Worm (Caenorhabditis elegans) whole organism, L4 larva: ENCODE data around the gene gst-35.
"Not testable (repeated sequence)": the region's sequence is repeated elsewhere in the genome, so short reads cannot be mapped to it uniquely, and the experiment has no call there.

Experiments used
- arid-1 ChIP-seq: fragments of 200-800 bp; sonication (Bioruptor generic); conservative IDR thresholded peaks from 2 replicates; pipeline ENCODE4 v1.3.6; 2022; ENCODE audit warnings: missing genetic modification reagents, missing genetic modification characterization, missing compliant biosample characterization
- attf-4 ChIP-seq: sonication (generic microtip); optimal IDR thresholded peaks from 3 replicates; lab custom pipeline; 2017; ENCODE audit warnings: missing biosample characterization, missing genetic modification characterization
- ceh-28 ChIP-seq: fragments of 150-350 bp; optimal IDR thresholded peaks from 2 replicates; lab custom pipeline; 2014; ENCODE audit warnings: missing biosample characterization, missing genetic modification reagents, missing genetic modification characterization
- ces-1 ChIP-seq: fragments of 150-350 bp; sonication (generic microtip); optimal IDR thresholded peaks from 4 replicates; lab custom pipeline; 2014; ENCODE audit warnings: missing biosample characterization, missing genetic modification reagents, missing genetic modification characterization
- cey-2 ChIP-seq: sonication (generic microtip); optimal IDR thresholded peaks from 3 replicates; lab custom pipeline; 2017; ENCODE audit warnings: missing genetic modification characterization, mild to moderate bottlenecking, missing compliant biosample characterization, antibody characterized with exemption, borderline replicate concordance; ENCODE audit not compliant: insufficient read depth
- ctbp-1 ChIP-seq: fragments of 200-800 bp; sonication (Bioruptor generic); IDR thresholded peaks from 2 replicates; pipeline ENCODE4 v1.3.6; 2022; ENCODE audit warnings: missing genetic modification reagents, missing genetic modification characterization, missing compliant biosample characterization
- daf-12 ChIP-seq: fragments of 150-350 bp; optimal IDR thresholded peaks from 2 replicates; lab custom pipeline; 2014; ENCODE audit warnings: missing biosample characterization, missing genetic modification reagents, missing genetic modification characterization
- dpl-1 ChIP-seq: fragments of 150-350 bp; optimal IDR thresholded peaks from 2 replicates; lab custom pipeline; 2014; ENCODE audit warnings: missing biosample characterization, missing genetic modification reagents, missing genetic modification characterization
- egl-27 ChIP-seq: sonication (generic microtip); optimal IDR thresholded peaks from 3 replicates; lab custom pipeline; 2017; ENCODE audit warnings: missing biosample characterization, missing genetic modification reagents, missing genetic modification characterization
- lin-1 ChIP-seq: fragments of 200-800 bp; sonication (Bioruptor generic); IDR thresholded peaks from 2 replicates; pipeline ENCODE4 v1.3.6; 2022; ENCODE audit warnings: missing genetic modification reagents, missing genetic modification characterization, missing compliant biosample characterization
- lir-3 ChIP-seq: sonication (generic microtip); optimal IDR thresholded peaks from 2 replicates; lab custom pipeline; 2016; ENCODE audit warnings: mild to moderate bottlenecking, missing genetic modification characterization, missing compliant biosample characterization
- php-3 ChIP-seq: fragments of 200-800 bp; sonication (Bioruptor generic); IDR thresholded peaks from 2 replicates; pipeline ENCODE4 v1.3.6; 2022; ENCODE audit warnings: missing genetic modification reagents, missing genetic modification characterization, missing compliant biosample characterization
- snpc-4 ChIP-seq: fragments of 150-350 bp; optimal IDR thresholded peaks from 2 replicates; lab custom pipeline; 2014; ENCODE audit warnings: missing biosample characterization, missing genetic modification characterization
- tra-1 ChIP-seq: fragments of 200-800 bp; sonication (Bioruptor generic); IDR thresholded peaks from 2 replicates; pipeline ENCODE4 v1.3.6; 2022; ENCODE audit warnings: missing genetic modification reagents, missing genetic modification characterization, missing compliant biosample characterization
- unc-62 ChIP-seq, 3 experiments: fragments of 150-350 bp in 1 of 3; sonication (generic microtip); optimal IDR thresholded peaks in 2 of 3; peaks in 1 of 3; 1 replicate in 1 of 3; 2 replicates in 2 of 3; lab custom pipeline; 2014 to 2017; ENCODE audit warnings: missing biosample characterization in 3 of 3, missing genetic modification characterization in 3 of 3, missing genetic modification reagents in 3 of 3, missing genotype in 1 of 3
- vab-7 ChIP-seq: fragments of 200-800 bp; sonication (Bioruptor generic); IDR thresholded peaks from 2 replicates; pipeline ENCODE4 v1.3.6; 2022; ENCODE audit warnings: missing genetic modification reagents, missing genetic modification characterization, missing compliant biosample characterization
- zag-1 ChIP-seq: fragments of 150-350 bp; optimal IDR thresholded peaks from 2 replicates; lab custom pipeline; 2014; ENCODE audit warnings: missing biosample characterization, missing genetic modification characterization
- zfp-2 ChIP-seq: sonication (generic microtip); optimal IDR thresholded peaks from 2 replicates; lab custom pipeline; 2016; ENCODE audit warnings: mild to moderate bottlenecking, missing genetic modification characterization, missing compliant biosample characterization
- zip-11 ChIP-seq: fragments of 200-800 bp; sonication (Bioruptor generic); IDR thresholded peaks from 2 replicates; pipeline ENCODE4 v1.3.6; 2022; ENCODE audit warnings: missing genetic modification characterization, missing compliant biosample characterization

gst-35 gene

DNA sequence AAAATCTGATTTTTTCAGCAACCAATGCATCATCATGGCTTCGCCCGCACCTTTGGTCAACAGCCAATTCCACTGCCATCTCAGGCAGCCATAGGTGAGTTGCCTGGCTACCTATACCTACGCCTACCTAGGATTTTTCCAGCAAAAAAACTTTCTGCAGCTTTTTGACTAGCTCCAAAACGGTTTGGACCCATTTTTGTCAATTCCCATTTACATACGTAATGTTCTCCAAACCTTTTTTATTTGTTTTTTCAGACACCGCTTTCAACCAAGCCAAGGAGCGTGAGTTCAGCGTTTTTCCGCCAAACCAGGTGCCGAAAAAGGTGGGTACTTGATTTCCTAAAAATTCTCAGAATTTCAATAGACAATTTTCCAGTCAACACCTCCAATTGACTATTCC lies 41.5 kb downstream of the gst-35 start:
- TF ChIP-seq daf-12 (tag; lab: Kevin White, UChicago) (no peak), php-3 (GFP tag; lab: Robert Waterston, UW) (no peak), arid-1 (no peak), ces-1 (GFP tag; lab: Kevin White, UChicago) (no peak), cey-2 (no peak), tra-1 (no peak), zag-1 (tag; lab: Kevin White, UChicago) (no peak), ceh-28 (no peak), dpl-1 (no peak), lin-1 (GFP tag; lab: Robert Waterston, UW) (no peak), lir-3 (no peak)

ce11 chrII:15140881-15141280 lies 44.3 kb downstream of the gst-35 start, which contains the start of gene Y53F4B.26:
Gene Y53F4B.26 (minus strand): TSS chrII:15140981.
- TF ChIP-seq zip-11 (GFP tag; lab: Robert Waterston, UW); zfp-2 (tag; lab: Kevin White, UChicago); attf-4 (tag; lab: Kevin White, UChicago): not testable (repeated sequence)

ce11 chrII:15135886-15136285 lies 49.3 kb downstream of the gst-35 start, which contains the start of gene Y53F4B.25:
Gene Y53F4B.25 (plus strand): TSS chrII:15136186.
- no peak for TF ChIP-seq egl-27

ce11 chrII:15134332-15134731 lies 50.9 kb downstream of the gst-35 start, which contains the start of gene Y53F4B.24:
Gene Y53F4B.24 (minus strand): TSS chrII:15134432.
- no peak for TF ChIP-seq ces-1 (GFP tag; lab: Kevin White, UChicago)
- TF ChIP-seq snpc-4 = no peak
- no peak for TF ChIP-seq unc-62 (GFP tag; optimal IDR thresholded peaks at IDR 0.05 in 1 of 2; lab: Kevin White, UChicago)
- no peak for TF ChIP-seq unc-62 (tag; optimal IDR thresholded peaks at IDR 0.05; lab: Kevin White, UChicago)
- no peak for TF ChIP-seq ctbp-1 (GFP tag; lab: Robert Waterston, UW)
- no peak for TF ChIP-seq vab-7 (GFP tag; lab: Robert Waterston, UW)
- TF ChIP-seq, all 104 proteins: peak for 0
